Worm (Caenorhabditis elegans) whole organism, L3 larva: ENCODE measurements around the gene F38A1.8.

Source experiments
- R02D3.7 ChIP-seq: fragments of 150-350 bp; optimal IDR thresholded peaks from 2 replicates; lab custom pipeline; 2014; ENCODE audit warnings: missing biosample characterization, missing genetic modification characterization
- ama-1 ChIP-seq: fragments of 150-350 bp; optimal IDR thresholded peaks from 2 replicates; lab custom pipeline; 2018
- daf-12 ChIP-seq: fragments of 150-350 bp; optimal IDR thresholded peaks from 2 replicates; lab custom pipeline; 2014; ENCODE audit warnings: missing biosample characterization, missing genetic modification reagents, missing genetic modification characterization
- elt-1 ChIP-seq: fragments of 150-350 bp; optimal IDR thresholded peaks from 2 replicates; lab custom pipeline; 2014; ENCODE audit warnings: missing biosample characterization, missing genetic modification characterization
- elt-3 ChIP-seq, 3 experiments: fragments of 150-350 bp in 1 of 3; sonication (generic microtip) in 2 of 3; optimal IDR thresholded peaks; 2 replicates in 2 of 3; 4 replicates in 1 of 3; lab custom pipeline; 2014 to 2017; ENCODE audit warnings: missing biosample characterization in 3 of 3, missing genetic modification characterization in 3 of 3
- fkh-10 ChIP-seq: sonication (generic microtip); optimal IDR thresholded peaks from 2 replicates; lab custom pipeline; 2017; ENCODE audit warnings: missing biosample characterization, missing genetic modification reagents, missing genetic modification characterization
- fos-1 ChIP-seq: fragments of 150-350 bp; optimal IDR thresholded peaks from 2 replicates; lab custom pipeline; 2014; ENCODE audit warnings: missing biosample characterization, missing genetic modification characterization
- lin-39 ChIP-seq: fragments of 150-350 bp; optimal IDR thresholded peaks from 2 replicates; lab custom pipeline; 2018; ENCODE audit warnings: missing biosample characterization, missing genetic modification reagents, missing genetic modification characterization
- lsy-12 ChIP-seq: sonication (generic microtip); optimal IDR thresholded peaks from 2 replicates; lab custom pipeline; 2016; ENCODE audit warnings: mild to moderate bottlenecking, missing genetic modification characterization, missing compliant biosample characterization
- nhr-11 ChIP-seq: fragments of 150-350 bp; optimal IDR thresholded peaks from 2 replicates; lab custom pipeline; 2014; ENCODE audit warnings: missing biosample characterization, missing genetic modification characterization
- unc-39 ChIP-seq: sonication (generic microtip); optimal IDR thresholded peaks from 4 replicates; lab custom pipeline; 2017; ENCODE audit warnings: missing biosample characterization, missing genetic modification characterization
- unc-62 ChIP-seq: fragments of 150-350 bp; sonication (generic microtip); optimal IDR thresholded peaks from 4 replicates; lab custom pipeline; 2014; ENCODE audit warnings: missing biosample characterization, missing genetic modification reagents, missing genetic modification characterization
- ztf-11 ChIP-seq: fragments of 150-350 bp; optimal IDR thresholded peaks from 2 replicates; lab custom pipeline; 2014; ENCODE audit warnings: missing biosample characterization, missing genetic modification characterization
- ztf-4 ChIP-seq: fragments of 150-350 bp; optimal IDR thresholded peaks from 2 replicates; lab custom pipeline; 2014; ENCODE audit warnings: missing biosample characterization, missing genetic modification characterization

ce11 chrIV:1231589-1231988 is 8.1 kb downstream of the F38A1.8 start, which contains the start of gene W09G12.6:
- TF ChIP-seq ama-1 (lab: Kevin White, UChicago) (no peak), unc-39 (tag; lab: Kevin White, UChicago) (no peak), ztf-11 (tag; lab: Kevin White, UChicago) (no peak), lsy-12 (tag; lab: Kevin White, UChicago) (no peak), fos-1 (tag; lab: Kevin White, UChicago) (no peak), ztf-4 (tag; lab: Kevin White, UChicago) (no peak), nhr-11 (tag; lab: Kevin White, UChicago) (no peak), R02D3.7 (tag; lab: Kevin White, UChicago) (no peak), daf-12 (no peak), fkh-10 (GFP tag; lab: Kevin White, UChicago) (no peak), lin-39 (tag; lab: Kevin White, UChicago) (no peak), elt-3 (tag; optimal IDR thresholded peaks at IDR 0.05; lab: Kevin White, UChicago) (no peak), unc-62 (no peak), elt-1 (no peak)
